Worm (Caenorhabditis elegans) whole organism, L1 larva: ENCODE results near the gene rtfo-1.

Experiments used
- C04F5.9 ChIP-seq: sonication (generic microtip); optimal IDR thresholded peaks from 2 replicates; lab custom pipeline; 2016; ENCODE audit warnings: missing genetic modification characterization, missing compliant biosample characterization
- C16A3.4 ChIP-seq: fragments of 150-350 bp; optimal IDR thresholded peaks from 2 replicates; lab custom pipeline; 2014; ENCODE audit warnings: missing biosample characterization, missing genetic modification characterization
- C34B4.2 ChIP-seq: sonication (generic microtip); optimal IDR thresholded peaks from 2 replicates; lab custom pipeline; 2017; ENCODE audit warnings: mild to moderate bottlenecking, missing genetic modification characterization, missing compliant biosample characterization
- Y116A8C.19 ChIP-seq: sonication (generic microtip); optimal IDR thresholded peaks from 2 replicates; lab custom pipeline; 2016; ENCODE audit warnings: missing compliant biosample characterization, missing genetic modification characterization, borderline replicate concordance
- alr-1 ChIP-seq: fragments of 200-800 bp; sonication (Bioruptor generic); optimal IDR thresholded peaks from 2 replicates; lab custom pipeline; 2018; ENCODE audit warnings: borderline replicate concordance, mild to moderate bottlenecking, missing genetic modification characterization, missing compliant biosample characterization
- aly-2 ChIP-seq: fragments of 150-350 bp; optimal IDR thresholded peaks from 2 replicates; lab custom pipeline; 2014; ENCODE audit warnings: missing biosample characterization, missing genetic modification characterization
- ama-1 ChIP-seq: fragments of 150-350 bp; optimal IDR thresholded peaks from 2 replicates; lab custom pipeline; 2014
- ceh-88 ChIP-seq: fragments of 200-800 bp; sonication (Bioruptor generic); IDR thresholded peaks from 2 replicates; pipeline ENCODE4 v1.3.6; 2022; ENCODE audit warnings: missing genetic modification characterization, missing compliant biosample characterization
- ces-1 ChIP-seq: fragments of 150-350 bp; optimal IDR thresholded peaks from 2 replicates; lab custom pipeline; 2014; ENCODE audit warnings: missing biosample characterization, missing genetic modification reagents, missing genetic modification characterization
- dpl-1 ChIP-seq, 3 experiments: fragments of 150-350 bp in 2 of 3; sonication (generic microtip) in 1 of 3; optimal IDR thresholded peaks; 2 replicates each; lab custom pipeline; 2014 to 2017; ENCODE audit warnings: missing biosample characterization in 3 of 3, missing genetic modification characterization in 3 of 3, missing genetic modification reagents in 3 of 3
- efl-1 ChIP-seq, 4 experiments: fragments of 150-350 bp; optimal IDR thresholded peaks in 3 of 4; peaks in 1 of 4; 1 replicate in 1 of 4; 2 replicates in 3 of 4; lab custom pipeline; 2014; ENCODE audit warnings: missing biosample characterization in 2 of 4, missing genetic modification characterization in 2 of 4, missing genetic modification reagents in 2 of 4
- efl-3 ChIP-seq: fragments of 200-800 bp; sonication (Bioruptor generic); optimal IDR thresholded peaks from 2 replicates; lab custom pipeline; 2018; ENCODE audit warnings: mild to moderate bottlenecking, missing genetic modification characterization, missing compliant biosample characterization
- egl-13 ChIP-seq: sonication (generic microtip); optimal IDR thresholded peaks from 2 replicates; lab custom pipeline; 2016; ENCODE audit warnings: missing genotype, missing genetic modification reagents, missing genetic modification characterization, missing compliant biosample characterization
- egl-27 ChIP-seq, 2 experiments: fragments of 150-350 bp in 1 of 2; sonication (generic microtip); optimal IDR thresholded peaks; 3 replicates each; lab custom pipeline; 2017 to 2018; ENCODE audit warnings: missing biosample characterization in 2 of 2, missing genetic modification characterization in 2 of 2, missing genetic modification reagents in 2 of 2
- elt-2 ChIP-seq: sonication (generic microtip); optimal IDR thresholded peaks from 2 replicates; lab custom pipeline; 2016; ENCODE audit warnings: missing genetic modification characterization, mild to moderate bottlenecking, inconsistent platforms, missing compliant biosample characterization, missing genetic modification reagents
- elt-3 ChIP-seq, 6 experiments: fragments of 150-350 bp in 1 of 6; sonication (generic microtip); optimal IDR thresholded peaks; 2 replicates each; lab custom pipeline; 2017 to 2018; ENCODE audit warnings: missing biosample characterization in 6 of 6, missing genetic modification characterization in 6 of 6, inconsistent platforms in 1 of 6
- ets-5 ChIP-seq: fragments of 200-800 bp; sonication (Bioruptor generic); IDR thresholded peaks from 2 replicates; pipeline ENCODE4 v1.3.6; 2022; ENCODE audit warnings: missing genetic modification characterization, missing compliant biosample characterization
- fkh-4 ChIP-seq: sonication (generic microtip); optimal IDR thresholded peaks from 2 replicates; lab custom pipeline; 2016; ENCODE audit warnings: missing compliant biosample characterization, missing genetic modification characterization, borderline replicate concordance
- fkh-8 ChIP-seq: sonication (generic microtip); optimal IDR thresholded peaks from 2 replicates; lab custom pipeline; 2016; ENCODE audit warnings: mild to moderate bottlenecking, missing genetic modification characterization, missing compliant biosample characterization
- fos-1 ChIP-seq: fragments of 150-350 bp; optimal IDR thresholded peaks from 2 replicates; lab custom pipeline; 2014; ENCODE audit warnings: missing biosample characterization, missing genetic modification characterization
- grh-1 ChIP-seq: fragments of 200-800 bp; sonication (Bioruptor generic); IDR thresholded peaks from 2 replicates; pipeline ENCODE4 v1.3.6; 2022; ENCODE audit warnings: missing genetic modification reagents, missing genetic modification characterization, missing compliant biosample characterization
- hlh-17 ChIP-seq: fragments of 200-800 bp; sonication (Bioruptor generic); optimal IDR thresholded peaks from 2 replicates; lab custom pipeline; 2018; ENCODE audit warnings: missing genetic modification characterization, mild to moderate bottlenecking, missing compliant biosample characterization, moderate library complexity, borderline replicate concordance
- hpl-2 ChIP-seq: fragments of 150-350 bp; optimal IDR thresholded peaks from 2 replicates; lab custom pipeline; 2014; ENCODE audit warnings: missing biosample characterization, missing genetic modification reagents, missing genetic modification characterization
- isw-1 ChIP-seq: fragments of 200-800 bp; sonication (Bioruptor generic); IDR thresholded peaks from 2 replicates; pipeline ENCODE4 v1.3.6; 2022; ENCODE audit warnings: missing genetic modification characterization, missing compliant biosample characterization
- lin-14 ChIP-seq: fragments of 200-800 bp; sonication (Bioruptor generic); optimal IDR thresholded peaks from 2 replicates; lab custom pipeline; 2018; ENCODE audit warnings: mild to moderate bottlenecking, missing genetic modification characterization, moderate library complexity, missing compliant biosample characterization
- lin-35 ChIP-seq, 2 experiments: fragments of 150-350 bp; optimal IDR thresholded peaks; 2 replicates each; lab custom pipeline; 2014; ENCODE audit warnings: missing biosample characterization in 2 of 2, missing genetic modification characterization in 2 of 2, missing genetic modification reagents in 2 of 2
- lin-39 ChIP-seq: fragments of 150-350 bp; optimal IDR thresholded peaks from 2 replicates; lab custom pipeline; 2014; ENCODE audit warnings: missing biosample characterization, missing genetic modification reagents, missing genetic modification characterization
- lir-3 ChIP-seq: sonication (generic microtip); optimal IDR thresholded peaks from 2 replicates; lab custom pipeline; 2016; ENCODE audit warnings: mild to moderate bottlenecking, missing genetic modification characterization, moderate library complexity, missing compliant biosample characterization; ENCODE audit not compliant: poor library complexity
- lsy-2 ChIP-seq, 2 experiments: fragments of 150-350 bp; optimal IDR thresholded peaks; 2 replicates each; lab custom pipeline; 2014; ENCODE audit warnings: missing biosample characterization in 2 of 2, missing genetic modification characterization in 2 of 2
- mdl-1 ChIP-seq, 2 experiments: fragments of 150-350 bp; optimal IDR thresholded peaks; 2 replicates each; lab custom pipeline; 2014 to 2017; ENCODE audit warnings: missing biosample characterization in 2 of 2, missing genetic modification characterization in 2 of 2, inconsistent platforms in 1 of 2
- mef-2 ChIP-seq: fragments of 150-350 bp; optimal IDR thresholded peaks from 2 replicates; lab custom pipeline; 2014; ENCODE audit warnings: missing biosample characterization, missing genetic modification characterization
- nhr-11 ChIP-seq: fragments of 150-350 bp; optimal IDR thresholded peaks from 2 replicates; lab custom pipeline; 2014; ENCODE audit warnings: missing biosample characterization, missing genetic modification characterization
- nhr-19 ChIP-seq: fragments of 200-800 bp; sonication (Bioruptor generic); conservative IDR thresholded peaks from 2 replicates; pipeline ENCODE4 v1.3.6; 2022; ENCODE audit warnings: missing genetic modification characterization, missing compliant biosample characterization
- nhr-20 ChIP-seq: sonication (generic microtip); optimal IDR thresholded peaks from 2 replicates; lab custom pipeline; 2016; ENCODE audit warnings: mild to moderate bottlenecking, missing genetic modification characterization, missing compliant biosample characterization
- nhr-237 ChIP-seq: fragments of 150-350 bp; optimal IDR thresholded peaks from 2 replicates; lab custom pipeline; 2014; ENCODE audit warnings: missing biosample characterization, missing genetic modification characterization
- nhr-28 ChIP-seq: fragments of 150-350 bp; optimal IDR thresholded peaks from 2 replicates; lab custom pipeline; 2014; ENCODE audit warnings: missing biosample characterization, missing genetic modification characterization
- nhr-47 ChIP-seq: sonication (generic microtip); optimal IDR thresholded peaks from 2 replicates; lab custom pipeline; 2016; ENCODE audit warnings: mild to moderate bottlenecking, missing genetic modification characterization, moderate library complexity, missing compliant biosample characterization
- nhr-85 ChIP-seq: sonication (generic microtip); peaks from one replicate; lab custom pipeline; 2016; ENCODE audit warnings: missing genetic modification characterization, inconsistent platforms, missing compliant biosample characterization
- rnt-1 ChIP-seq: sonication (generic microtip); optimal IDR thresholded peaks from 2 replicates; lab custom pipeline; 2016; ENCODE audit warnings: mild to moderate bottlenecking, missing genetic modification characterization, moderate library complexity, missing compliant biosample characterization
- snpc-4 ChIP-seq: fragments of 150-350 bp; optimal IDR thresholded peaks from 2 replicates; lab custom pipeline; 2014; ENCODE audit warnings: missing biosample characterization, missing genetic modification characterization
- snu-23 ChIP-seq: sonication (generic microtip); optimal IDR thresholded peaks from 2 replicates; lab custom pipeline; 2016; ENCODE audit warnings: missing genetic modification characterization, missing compliant biosample characterization
- sox-4 ChIP-seq: sonication (generic microtip); optimal IDR thresholded peaks from 2 replicates; lab custom pipeline; 2016; ENCODE audit warnings: missing genetic modification characterization, missing compliant biosample characterization
- sptf-1 ChIP-seq: fragments of 150-350 bp; optimal IDR thresholded peaks from 2 replicates; lab custom pipeline; 2014; ENCODE audit warnings: missing biosample characterization, missing genetic modification characterization
- sup-37 ChIP-seq: fragments of 200-800 bp; sonication (Bioruptor generic); optimal IDR thresholded peaks from 2 replicates; lab custom pipeline; 2018; ENCODE audit warnings: mild to moderate bottlenecking, missing genetic modification characterization, missing compliant biosample characterization
- tbx-2 ChIP-seq: sonication (generic microtip); optimal IDR thresholded peaks from 2 replicates; lab custom pipeline; 2016; ENCODE audit warnings: missing genetic modification characterization, missing compliant biosample characterization
- unc-98 ChIP-seq: fragments of 200-800 bp; sonication (Bioruptor generic); IDR thresholded peaks from 2 replicates; pipeline ENCODE4 v1.3.6; 2022; ENCODE audit warnings: missing genetic modification characterization, missing compliant biosample characterization
- vab-15 ChIP-seq: sonication (generic microtip); optimal IDR thresholded peaks from 2 replicates; lab custom pipeline; 2017; ENCODE audit warnings: missing genotype, mild to moderate bottlenecking, missing genetic modification characterization, missing compliant biosample characterization
- xbp-1 ChIP-seq: sonication (generic microtip); optimal IDR thresholded peaks from 2 replicates; lab custom pipeline; 2016; ENCODE audit warnings: missing genetic modification characterization, missing compliant biosample characterization
- zag-1 ChIP-seq: fragments of 150-350 bp; optimal IDR thresholded peaks from 2 replicates; lab custom pipeline; 2014; ENCODE audit warnings: missing biosample characterization, missing genetic modification characterization
- zip-4 ChIP-seq: fragments of 200-800 bp; sonication (Bioruptor generic); optimal IDR thresholded peaks from 2 replicates; lab custom pipeline; 2018; ENCODE audit warnings: mild to moderate bottlenecking, missing genetic modification characterization, moderate library complexity, missing compliant biosample characterization
- ztf-11 ChIP-seq, 2 experiments: sonication (generic microtip); optimal IDR thresholded peaks; 2 replicates each; lab custom pipeline; 2016 to 2017; ENCODE audit warnings: missing genetic modification characterization in 2 of 2, missing biosample characterization in 1 of 2, missing compliant biosample characterization in 1 of 2
- ztf-4 ChIP-seq: fragments of 150-350 bp; optimal IDR thresholded peaks from 2 replicates; lab custom pipeline; 2014; ENCODE audit warnings: missing biosample characterization, missing genetic modification characterization

rtfo-1 gene

DNA sequence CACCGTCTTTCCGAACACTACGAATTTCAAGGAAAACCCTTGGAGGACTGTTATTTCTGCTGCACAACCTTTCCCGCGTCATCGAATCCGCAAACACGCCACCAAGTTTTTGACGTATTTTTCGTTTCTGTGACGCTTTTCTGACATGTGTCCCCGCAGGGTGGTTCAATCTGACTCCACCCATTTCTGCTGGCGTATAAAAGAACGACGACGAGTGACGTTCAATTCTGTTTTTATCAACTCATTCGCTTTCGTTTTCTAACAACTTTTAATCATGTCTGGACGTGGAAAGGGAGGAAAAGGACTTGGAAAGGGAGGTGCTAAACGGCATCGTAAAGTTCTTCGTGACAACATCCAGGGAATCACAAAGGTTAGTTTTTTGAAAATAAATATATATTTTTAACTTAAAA, 35.6 kb downstream of the rtfo-1 start, which contains the start of gene his-37:
TSS of gene his-37 (plus strand) at position 246 of the 410 bp plus-strand sequence.
- TF ChIP-seq elt-2 (tag; lab: Kevin White, UChicago) (peak; percentile 92), ceh-88 (GFP tag; lab: Robert Waterston, UW) (peak; percentile 99), sup-37 (GFP tag; lab: Kevin White, UChicago) (peak; percentile 92), lin-39 (tag; lab: Kevin White, UChicago) (peak; percentile 90), sox-4 (tag; lab: Kevin White, UChicago) (peak; percentile 97), nhr-20 (tag; lab: Kevin White, UChicago) (peak; percentile 99), hpl-2 (GFP tag; lab: Kevin White, UChicago) (peak; percentile 97), aly-2 (tag; lab: Kevin White, UChicago) (peak; percentile 90), rnt-1 (tag; lab: Kevin White, UChicago) (peak; percentile 98), nhr-47 (tag; lab: Kevin White, UChicago) (peak; percentile 99), tbx-2 (peak; percentile 98), mdl-1 (tag; optimal IDR thresholded peaks at IDR 0.05; lab: Kevin White, UChicago) (peak; percentile 30 to 97), fkh-4 (tag; lab: Kevin White, UChicago) (peak; percentile 79), lin-35 (GFP tag; optimal IDR thresholded peaks at IDR 0.05; lab: Kevin White, UChicago) (peak; percentile 89 to 95), ces-1 (GFP tag; lab: Kevin White, UChicago) (peak; percentile 2), alr-1 (tag; lab: Kevin White, UChicago) (no peak), zip-4 (GFP tag; lab: Kevin White, UChicago) (peak; percentile 92), dpl-1 (GFP tag; optimal IDR thresholded peaks at IDR 0.05; lab: Kevin White, UChicago) (peak; percentile 83 to 89 (median 85)), vab-15 (tag; lab: Kevin White, UChicago) (peak; percentile 74), lsy-2 (tag; optimal IDR thresholded peaks at IDR 0.05; lab: Kevin White, UChicago) (peak; percentile 95 to 97), mef-2 (tag; lab: Kevin White, UChicago) (peak; percentile 92), ama-1 (lab: Kevin White, UChicago) (peak; percentile 90), xbp-1 (tag; lab: Kevin White, UChicago) (peak; percentile 99), hlh-17 (GFP tag; lab: Kevin White, UChicago) (no peak), snpc-4 (tag; lab: Kevin White, UChicago) (peak; percentile 93), lin-14 (GFP tag; lab: Kevin White, UChicago) (peak; percentile 100), nhr-28 (peak; percentile 65), isw-1 (peak; percentile 95), egl-13 (tag; lab: Kevin White, UChicago) (peak; percentile 99), nhr-19 (GFP tag; lab: Robert Waterston, UW) (peak; percentile 99), sptf-1 (tag; lab: Kevin White, UChicago) (no peak), unc-98 (peak; percentile 38; the same call in 1 of the 2 replicates), Y116A8C.19 (no peak), ztf-11 (tag; optimal IDR thresholded peaks at IDR 0.05; lab: Kevin White, UChicago) (peak in 1 of 2 experiments; percentile 89), lir-3 (tag; lab: Kevin White, UChicago) (peak; percentile 92), elt-3 (tag; optimal IDR thresholded peaks at IDR 0.05; lab: Kevin White, UChicago) (peak; percentile 78 to 99 (median 98)), fkh-8 (tag; lab: Kevin White, UChicago) (peak; percentile 100), efl-3 (peak; percentile 27), efl-1 (optimal IDR thresholded peaks at IDR 0.05; lab: Kevin White, UChicago) (peak; percentile 93 to 96), efl-1 (GFP tag; optimal IDR thresholded peaks at IDR 0.05 in 1 of 2; lab: Kevin White, UChicago) (peak; percentile 81 to 99), C16A3.4 (peak; percentile 99), fos-1 (tag; lab: Kevin White, UChicago) (peak; percentile 97), grh-1 (GFP tag; lab: Robert Waterston, UW) (peak; percentile 98), snu-23 (GFP tag; lab: Kevin White, UChicago) (peak; percentile 99), egl-27 (tag; optimal IDR thresholded peaks at IDR 0.05; lab: Kevin White, UChicago) (peak; percentile 83), nhr-237 (peak; percentile 97), ztf-4 (tag; lab: Kevin White, UChicago) (peak; percentile 98), C34B4.2 (tag; lab: Kevin White, UChicago) (peak; percentile 62), nhr-11 (peak; percentile 97), nhr-85 (tag; lab: Kevin White, UChicago) (peak; percentile 99), zag-1 (tag; lab: Kevin White, UChicago) (peak; percentile 91), C04F5.9 (tag; lab: Kevin White, UChicago) (peak; percentile 86), ets-5 (GFP tag; lab: Robert Waterston, UW) (no peak)
